Fruit fly (Drosophila melanogaster) whole organism: ENCODE results near the gene CG2794.

Source experiments
- CG8478 ChIP-seq: fragments of >200 bp; optimal IDR thresholded peaks from 2 replicates; lab custom pipeline; 2018; ENCODE audit warnings: inconsistent platforms
- EcR ChIP-seq, 2 experiments: fragments of >200 bp; optimal IDR thresholded peaks; 2 replicates each; lab custom pipeline; 2017; ENCODE audit warnings: missing biosample characterization in 2 of 2, missing genetic modification characterization in 2 of 2, missing genetic modification reagents in 2 of 2
- pan ChIP-seq: fragments of >200 bp; optimal IDR thresholded peaks from 2 replicates; lab custom pipeline; 2017
- psq ChIP-seq: fragments of >200 bp; optimal IDR thresholded peaks from 2 replicates; lab custom pipeline; 2017

DNA sequence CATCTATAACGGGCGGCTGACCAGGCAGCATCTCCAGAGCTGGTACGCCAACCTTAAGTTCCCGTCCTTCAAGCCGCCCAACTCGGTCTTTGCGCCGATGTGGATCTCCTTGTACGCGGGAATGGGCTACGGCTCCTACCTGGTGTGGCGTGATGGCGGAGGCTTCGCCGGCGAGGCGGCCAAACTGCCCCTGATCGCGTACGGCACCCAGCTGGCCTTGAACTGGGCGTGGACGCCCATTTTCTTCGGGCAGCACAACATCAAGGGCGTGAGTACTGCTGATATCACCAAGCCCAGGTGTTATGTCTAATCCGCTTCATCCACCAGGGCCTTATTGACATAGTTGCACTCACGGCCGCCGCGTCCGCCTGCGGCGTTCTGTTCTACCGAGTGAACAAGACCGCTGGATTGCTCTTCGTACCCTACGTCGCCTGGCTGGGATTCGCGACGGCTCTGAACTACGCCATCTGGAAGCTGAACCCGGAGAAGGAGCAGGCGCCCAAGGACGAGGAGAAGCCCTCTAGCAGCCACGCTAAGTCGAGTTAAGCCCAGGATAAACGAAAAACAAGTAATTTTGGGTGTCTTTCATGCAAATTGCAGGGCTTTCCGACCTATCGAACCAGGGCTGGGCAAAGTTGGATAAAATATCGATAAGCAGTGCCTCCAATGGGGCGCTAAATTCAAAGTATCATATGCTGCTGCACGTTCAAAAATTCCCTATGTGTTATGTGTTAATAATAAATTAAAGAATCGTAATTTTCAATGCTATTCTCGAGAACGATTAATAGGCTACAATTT lies 4.0 kb upstream of the CG2794 start, which contains the start of gene rempA:
- TF ChIP-seq pan (lab: Kevin White, UChicago) (no peak), CG8478 (lab: Kevin White, UChicago) (no peak), EcR (GFP tag; optimal IDR thresholded peaks at IDR 0.05; lab: Kevin White, UChicago) (no peak), psq (lab: Kevin White, UChicago) (no peak)
